Worm (Caenorhabditis elegans): ENCODE measurements around the gene C47E12.11.

C47E12.11 gene

ce11 chrIV:9989416-9989815 lies 20.2 kb downstream of the C47E12.11 start:
- TF ChIP-seq hmg-11 (tag; optimal IDR thresholded peaks at IDR 0.05) (no peak), lsy-12 (tag; optimal IDR thresholded peaks at IDR 0.05) (peak; percentile 12), nhr-23 (tag; optimal IDR thresholded peaks at IDR 0.05) (no peak), nfya-1 (tag; optimal IDR thresholded peaks at IDR 0.05; ENCODE audit: insufficient read depth) (no peak), nhr-76 (tag; optimal IDR thresholded peaks at IDR 0.05) (no peak), nhr-77 (tag; optimal IDR thresholded peaks at IDR 0.05) (no peak), elt-2 (tag; optimal IDR thresholded peaks at IDR 0.05) (peak; percentile 2), mdl-1 (tag; optimal IDR thresholded peaks at IDR 0.05) (no peak), ZK546.5 (tag; optimal IDR thresholded peaks at IDR 0.05) (no peak), unc-62 (GFP tag; optimal IDR thresholded peaks at IDR 0.05) (no peak), ceh-9 (tag; optimal IDR thresholded peaks at IDR 0.05) (no peak)

ce11 chrIV:9993403-9994132 lies 24.4 kb downstream of the C47E12.11 start:
- no peak for TF ChIP-seq ceh-16 (tag; optimal IDR thresholded peaks at IDR 0.05)
- TF ChIP-seq pha-4 (tag; optimal IDR thresholded peaks at IDR 0.05) = peak; percentile 67
- no peak for TF ChIP-seq ZK546.5 (tag; optimal IDR thresholded peaks at IDR 0.05)
- TF ChIP-seq elt-2 (tag; optimal IDR thresholded peaks at IDR 0.05) = peak; percentile 31
- TF ChIP-seq ama-1 (optimal IDR thresholded peaks at IDR 0.05) = peak; percentile 61
- TF ChIP-seq nhr-77 (tag; optimal IDR thresholded peaks at IDR 0.05) = no peak
- no peak for TF ChIP-seq mml-1 (tag; optimal IDR thresholded peaks at IDR 0.05)
- TF ChIP-seq skn-1 (tag; optimal IDR thresholded peaks at IDR 0.05) = peak; percentile 79
- TF ChIP-seq hmg-11 (tag; optimal IDR thresholded peaks at IDR 0.05) = peak; percentile 20

- TF ChIP-seq ztf-4 (tag; optimal IDR thresholded peaks at IDR 0.05) (peak; percentile 49), tbx-2 (tag; optimal IDR thresholded peaks at IDR 0.05) (peak; percentile 6), nhr-76 (tag; optimal IDR thresholded peaks at IDR 0.05) (no peak), egl-27 (tag; optimal IDR thresholded peaks at IDR 0.05) (no peak), hmg-11 (tag; optimal IDR thresholded peaks at IDR 0.05) (no peak), nhr-25 (tag; optimal IDR thresholded peaks at IDR 0.05) (peak; percentile 37), jun-1 (tag; optimal IDR thresholded peaks at IDR 0.05) (no peak), ceh-9 (tag; optimal IDR thresholded peaks at IDR 0.05) (no peak), pqm-1 (tag; optimal IDR thresholded peaks at IDR 0.05) (no peak), nhr-77 (tag; optimal IDR thresholded peaks at IDR 0.05) (no peak), unc-39 (tag; optimal IDR thresholded peaks at IDR 0.05) (no peak), elt-2 (tag; optimal IDR thresholded peaks at IDR 0.05) (peak; percentile 46), ceh-28 (tag; optimal IDR thresholded peaks at IDR 0.05) (peak; percentile 37), fos-1 (tag; optimal IDR thresholded peaks at IDR 0.05) (no peak), lsy-12 (tag; optimal IDR thresholded peaks at IDR 0.05) (peak; percentile 46), skn-1 (tag; optimal IDR thresholded peaks at IDR 0.05) (no peak), elt-3 (tag; optimal IDR thresholded peaks at IDR 0.05) (no peak), eor-1 (tag; optimal IDR thresholded peaks at IDR 0.05) (no peak), nhr-67 (tag; optimal IDR thresholded peaks at IDR 0.05) (no peak), lin-39 (tag; optimal IDR thresholded peaks at IDR 0.05) (peak; percentile 4), ceh-16 (tag; optimal IDR thresholded peaks at IDR 0.05) (no peak), mdl-1 (tag; optimal IDR thresholded peaks at IDR 0.05) (no peak), ceh-82 (tag; optimal IDR thresholded peaks at IDR 0.05) (no peak), ZK546.5 (tag; optimal IDR thresholded peaks at IDR 0.05) (no peak), nhr-43 (tag; optimal IDR thresholded peaks at IDR 0.05; ENCODE audit: poor library complexity, severe bottlenecking) (peak; percentile 68), ztf-11 (tag; optimal IDR thresholded peaks at IDR 0.05) (no peak), elt-1 (tag; optimal IDR thresholded peaks at IDR 0.05) (no peak), nhr-12 (tag; optimal IDR thresholded peaks at IDR 0.05) (no peak), nhr-28 (tag; optimal IDR thresholded peaks at IDR 0.05) (no peak), nhr-23 (tag; optimal IDR thresholded peaks at IDR 0.05) (peak; percentile 62), unc-62 (GFP tag; optimal IDR thresholded peaks at IDR 0.05) (no peak), nfya-1 (tag; optimal IDR thresholded peaks at IDR 0.05; ENCODE audit: insufficient read depth) (peak; percentile 7), zag-1 (tag; optimal IDR thresholded peaks at IDR 0.05) (no peak), mml-1 (tag; optimal IDR thresholded peaks at IDR 0.05) (no peak), R02D3.7 (tag; optimal IDR thresholded peaks at IDR 0.05) (no peak), nhr-237 (tag; optimal IDR thresholded peaks at IDR 0.05) (no peak), nhr-11 (tag; optimal IDR thresholded peaks at IDR 0.05) (no peak), snpc-4 (tag; optimal IDR thresholded peaks at IDR 0.05) (no peak), ama-1 (optimal IDR thresholded peaks at IDR 0.05) (peak; percentile 81), fkh-10 (GFP tag; optimal IDR thresholded peaks at IDR 0.05) (no peak), sea-2 (GFP tag; optimal IDR thresholded peaks at IDR 0.05) (no peak), fkh-2 (tag; optimal IDR thresholded peaks at IDR 0.05) (no peak), aly-2 (tag; optimal IDR thresholded peaks at IDR 0.05) (no peak), daf-12 (tag; optimal IDR thresholded peaks at IDR 0.05) (no peak), egl-5 (tag; optimal IDR thresholded peaks at IDR 0.05) (no peak), pha-4 (tag; optimal IDR thresholded peaks at IDR 0.05) (peak; percentile 26)
Measured at ce11 chrIV:9994895-9995394, 25.7 kb downstream of the C47E12.11 start, which contains the start of gene uba-1. Gene uba-1, minus strand, starts transcription at chrIV:9994945.

All from whole organism, L3 larva.